Fruit fly (Drosophila melanogaster) whole organism, adult: ENCODE measurements around the gene eIF2D.

ENCODE experiments used
- CG11617 ChIP-seq: fragments of 200-800 bp; sonication (Bioruptor generic); optimal IDR thresholded peaks from 2 replicates; lab custom pipeline; 2017; ENCODE audit warnings: mild to moderate bottlenecking, missing biosample characterization, missing genetic modification reagents, missing genetic modification characterization
- CG12768 ChIP-seq: fragments of 200-800 bp; sonication (Bioruptor generic); optimal IDR thresholded peaks from 2 replicates; lab custom pipeline; 2017; ENCODE audit warnings: missing biosample characterization, missing genetic modification characterization, mild to moderate bottlenecking, moderate library complexity, missing genetic modification reagents
- CG14711 ChIP-seq: fragments of 200-800 bp; sonication (Bioruptor generic); optimal IDR thresholded peaks from 2 replicates; lab custom pipeline; 2018; ENCODE audit warnings: missing biosample characterization, mild to moderate bottlenecking, missing genetic modification characterization, moderate library complexity
- CG1620 ChIP-seq: fragments of 200-800 bp; sonication (Bioruptor generic); optimal IDR thresholded peaks from 2 replicates; lab custom pipeline; 2016; ENCODE audit warnings: missing biosample characterization, missing genetic modification characterization
- CG33017 ChIP-seq: fragments of 200-800 bp; sonication (Bioruptor generic); optimal IDR thresholded peaks from 2 replicates; lab custom pipeline; 2018; ENCODE audit warnings: missing biosample characterization, mild to moderate bottlenecking, missing genetic modification characterization, moderate library complexity
- CG5204 ChIP-seq: fragments of 200-800 bp; sonication (Bioruptor generic); optimal IDR thresholded peaks from 2 replicates; lab custom pipeline; 2016; ENCODE audit warnings: missing biosample characterization, missing genetic modification characterization
- CG7045 ChIP-seq: fragments of 200-800 bp; sonication (Bioruptor generic); optimal IDR thresholded peaks from 2 replicates; lab custom pipeline; 2017; ENCODE audit warnings: missing biosample characterization, mild to moderate bottlenecking, missing genetic modification characterization
- CG7101 ChIP-seq: fragments of 200-800 bp; sonication (Bioruptor generic); optimal IDR thresholded peaks from 2 replicates; lab custom pipeline; 2018; ENCODE audit warnings: missing biosample characterization, mild to moderate bottlenecking, missing genetic modification characterization, moderate library complexity
- Clk ChIP-seq: fragments of 200-800 bp; sonication (Bioruptor generic); optimal IDR thresholded peaks from 2 replicates; lab custom pipeline; 2017; ENCODE audit warnings: missing biosample characterization, missing genetic modification characterization
- Crg-1 ChIP-seq: fragments of 200-800 bp; sonication (Bioruptor generic); optimal IDR thresholded peaks from 2 replicates; lab custom pipeline; 2016; ENCODE audit warnings: missing biosample characterization, missing genetic modification characterization
- Hr96 ChIP-seq: fragments of 200-800 bp; sonication (Bioruptor generic); optimal IDR thresholded peaks from 2 replicates; lab custom pipeline; 2016; ENCODE audit warnings: missing biosample characterization, missing genetic modification characterization
- Mnt ChIP-seq: fragments of 200-800 bp; sonication (Bioruptor generic); optimal IDR thresholded peaks from 2 replicates; lab custom pipeline; 2016; ENCODE audit warnings: missing biosample characterization, mild to moderate bottlenecking, missing genetic modification characterization
- bab1 ChIP-seq: fragments of 200-800 bp; sonication (Bioruptor generic); optimal IDR thresholded peaks from 3 replicates; lab custom pipeline; 2019; ENCODE audit warnings: missing biosample characterization, mild to moderate bottlenecking, missing genetic modification characterization, moderate library complexity
- cic ChIP-seq: fragments of 200-800 bp; sonication (Bioruptor generic); optimal IDR thresholded peaks from 2 replicates; lab custom pipeline; 2017; ENCODE audit warnings: missing biosample characterization, mild to moderate bottlenecking, missing genetic modification characterization, moderate library complexity
- cnc ChIP-seq, 2 experiments: fragments of >200 bp; optimal IDR thresholded peaks; 2 replicates each; lab custom pipeline; 2017
- kay ChIP-seq: fragments of 200-800 bp; sonication (Bioruptor generic); peaks from one replicate; lab custom pipeline; 2016; ENCODE audit warnings: missing biosample characterization, missing genetic modification characterization, borderline replicate concordance
- ovo ChIP-seq: fragments of 200-800 bp; sonication (Bioruptor generic); optimal IDR thresholded peaks from 2 replicates; lab custom pipeline; 2016; ENCODE audit warnings: missing biosample characterization, missing genetic modification characterization
- pad ChIP-seq: fragments of 200-800 bp; sonication (Bioruptor generic); optimal IDR thresholded peaks from 3 replicates; lab custom pipeline; 2017; ENCODE audit warnings: missing biosample characterization, missing genetic modification characterization, mild to moderate bottlenecking, moderate library complexity, missing genetic modification reagents
- tj ChIP-seq: fragments of 200-800 bp; sonication (Bioruptor generic); optimal IDR thresholded peaks from 3 replicates; lab custom pipeline; 2017; ENCODE audit warnings: missing biosample characterization, mild to moderate bottlenecking, missing genetic modification characterization, moderate library complexity
- toe ChIP-seq: fragments of 200-800 bp; sonication (Bioruptor generic); optimal IDR thresholded peaks from 2 replicates; lab custom pipeline; 2016; ENCODE audit warnings: missing biosample characterization, missing genetic modification characterization

The eIF2D gene

dm6 chr3R:29151621-29152092 lies at the start of gene eIF2D:
TSS of gene eIF2D (minus strand) at chr3R:29151794.
- TF ChIP-seq Mnt (GFP tag; lab: Kevin White, UChicago): peak; percentile 62
- TF ChIP-seq Crg-1 (GFP tag; lab: Kevin White, UChicago): peak; percentile 29
- peak; percentile 33 for TF ChIP-seq Hr96 (GFP tag; lab: Kevin White, UChicago)
- TF ChIP-seq CG7045 (GFP tag; lab: Kevin White, UChicago): peak; percentile 34
- TF ChIP-seq kay: no peak
- TF ChIP-seq CG11617: peak; percentile 58
- peak; percentile 54 for TF ChIP-seq CG33017 (tag; lab: Kevin White, UChicago)
- TF ChIP-seq CG14711 (tag; lab: Kevin White, UChicago): peak; percentile 58
- TF ChIP-seq pad (GFP tag; lab: Kevin White, UChicago): peak; percentile 21
- no peak for TF ChIP-seq tj (GFP tag; lab: Kevin White, UChicago)
- TF ChIP-seq cic: no peak
- peak; percentile 58 for TF ChIP-seq CG12768 (GFP tag; lab: Kevin White, UChicago)
- no peak for TF ChIP-seq Clk
- no peak for TF ChIP-seq CG5204
- peak; percentile 58 for TF ChIP-seq CG7101 (tag; lab: Kevin White, UChicago)
- TF ChIP-seq CG1620 (GFP tag; lab: Kevin White, UChicago): no peak
- TF ChIP-seq ovo (GFP tag; lab: Kevin White, UChicago): no peak
- no peak for TF ChIP-seq cnc (optimal IDR thresholded peaks at IDR 0.05; lab: Kevin White, UChicago)
- TF ChIP-seq bab1: peak; percentile 77
- no peak for TF ChIP-seq toe (GFP tag; lab: Kevin White, UChicago)

dm6 chr3R:29199807-29200693 lies 48.5 kb upstream of the eIF2D start, which contains the start of gene CG11899:
TSS of gene CG11899 (plus strand) at chr3R:29200454.
- TF ChIP-seq Mnt (GFP tag; lab: Kevin White, UChicago) (peak; percentile 89), kay (peak; percentile 95), CG1620 (GFP tag; lab: Kevin White, UChicago) (peak; percentile 55), Hr96 (GFP tag; lab: Kevin White, UChicago) (peak; percentile 73), Clk (peak; percentile 75), cic (peak; percentile 95), pad (GFP tag; lab: Kevin White, UChicago) (peak; percentile 77), CG7101 (tag; lab: Kevin White, UChicago) (peak; percentile 53), CG12768 (GFP tag; lab: Kevin White, UChicago) (peak; percentile 92), CG5204 (peak; percentile 43), ovo (GFP tag; lab: Kevin White, UChicago) (peak; percentile 39), cnc (optimal IDR thresholded peaks at IDR 0.05; lab: Kevin White, UChicago) (no peak), CG33017 (tag; lab: Kevin White, UChicago) (peak; percentile 59), Crg-1 (GFP tag; lab: Kevin White, UChicago) (peak; percentile 58), bab1 (peak; percentile 50), CG7045 (GFP tag; lab: Kevin White, UChicago) (peak; percentile 78), tj (GFP tag; lab: Kevin White, UChicago) (peak; percentile 77), CG11617 (peak; percentile 25), CG14711 (tag; lab: Kevin White, UChicago) (peak; percentile 74), toe (GFP tag; lab: Kevin White, UChicago) (peak; percentile 84)

dm6 chr3R:29198299-29198698 lies 46.7 kb upstream of the eIF2D start:
- TF ChIP-seq CG7045 (GFP tag; lab: Kevin White, UChicago) (no peak), Clk (no peak)

dm6 chr3R:29196967-29197611 lies 45.5 kb upstream of the eIF2D start, which contains the start of gene CG14515:
TSS of gene CG14515 (plus strand) at chr3R:29197556.
- no peak for TF ChIP-seq Clk
- TF ChIP-seq tj (GFP tag; lab: Kevin White, UChicago): no peak
- TF ChIP-seq kay: no peak
- no peak for TF ChIP-seq cnc (optimal IDR thresholded peaks at IDR 0.05; lab: Kevin White, UChicago)
- TF ChIP-seq cic: no peak
- TF ChIP-seq CG33017 (tag; lab: Kevin White, UChicago): no peak
- TF ChIP-seq toe (GFP tag; lab: Kevin White, UChicago): no peak
- TF ChIP-seq CG7045 (GFP tag; lab: Kevin White, UChicago): no peak
- no peak for TF ChIP-seq CG7101 (tag; lab: Kevin White, UChicago)
- TF ChIP-seq pad (GFP tag; lab: Kevin White, UChicago): no peak
- TF ChIP-seq ovo (GFP tag; lab: Kevin White, UChicago): no peak
- no peak for TF ChIP-seq Crg-1 (GFP tag; lab: Kevin White, UChicago)
- no peak for TF ChIP-seq CG5204
- TF ChIP-seq CG14711 (tag; lab: Kevin White, UChicago): no peak
- no peak for TF ChIP-seq CG12768 (GFP tag; lab: Kevin White, UChicago)
- TF ChIP-seq Mnt (GFP tag; lab: Kevin White, UChicago): no peak
- TF ChIP-seq CG1620 (GFP tag; lab: Kevin White, UChicago): no peak
- no peak for TF ChIP-seq bab1
- no peak for TF ChIP-seq CG11617
- TF ChIP-seq Hr96 (GFP tag; lab: Kevin White, UChicago): no peak

dm6 chr3R:29194957-29195356 lies 43.4 kb upstream of the eIF2D start, which contains the start of gene jus:
TSS of gene jus (minus strand) at chr3R:29194994.
- TF ChIP-seq CG11617 (no peak), pad (GFP tag; lab: Kevin White, UChicago) (peak; percentile 22)
